Worm (Caenorhabditis elegans): ENCODE measurements around the gene F13H10.9.

F13H10.9 gene

DNA sequence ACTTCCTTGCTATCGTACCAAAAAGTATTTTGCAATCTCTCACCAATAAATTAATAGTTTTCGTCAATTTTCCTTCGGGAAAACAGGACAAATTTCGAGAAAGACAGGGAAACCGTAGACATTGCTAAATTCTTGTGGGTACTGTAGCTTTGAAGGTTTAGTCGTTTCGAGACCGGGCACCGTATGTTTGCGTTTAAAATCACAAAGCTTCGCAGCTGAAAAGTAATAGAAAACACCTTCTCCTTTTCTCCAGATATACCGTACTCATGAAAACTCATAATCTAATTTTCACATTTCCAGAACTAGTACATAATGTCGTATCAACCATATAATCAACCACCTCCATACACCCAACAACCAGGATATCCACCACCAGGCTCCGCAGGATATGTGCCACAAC lies 7.3 kb downstream of the F13H10.9 start, which contains the start of gene F13H10.6:
F13H10.6 (plus strand) TSS at position 301 of the 400 bp plus-strand sequence.
- no peak for TF ChIP-seq madf-8 (GFP tag; conservative IDR thresholded peaks at IDR 0.05)
- TF ChIP-seq nhr-179 (tag; optimal IDR thresholded peaks at IDR 0.05) = no peak
- TF ChIP-seq ceh-91 (GFP tag; IDR thresholded peaks at IDR 0.05) = no peak
- no peak for TF ChIP-seq ztf-22 (GFP tag; optimal IDR thresholded peaks at IDR 0.05)
- TF ChIP-seq F37B4.10 (GFP tag; IDR thresholded peaks at IDR 0.05) = no peak
- TF ChIP-seq D2030.7 (GFP tag; IDR thresholded peaks at IDR 0.05) = no peak
- TF ChIP-seq ceh-100 (GFP tag; IDR thresholded peaks at IDR 0.05) = no peak
- TF ChIP-seq unc-62 (GFP tag; optimal IDR thresholded peaks at IDR 0.05) = no peak
- no peak for TF ChIP-seq F49E8.2 (tag; optimal IDR thresholded peaks at IDR 0.05; ENCODE audit: insufficient read depth)
- TF ChIP-seq lsl-1 (GFP tag; optimal IDR thresholded peaks at IDR 0.05) = no peak
- TF ChIP-seq hlh-12 (tag; optimal IDR thresholded peaks at IDR 0.05) = no peak
- TF ChIP-seq egl-18 (GFP tag; IDR thresholded peaks at IDR 0.05) = no peak

ce11 chrIV:11009928-11010327 lies 8.2 kb downstream of the F13H10.9 start:
- TF ChIP-seq snpc-1.1 (tag; optimal IDR thresholded peaks at IDR 0.05; ENCODE audit: insufficient read depth) (no peak), pbrm-1 (GFP tag; IDR thresholded peaks at IDR 0.05) (0 out of 2 replicates have a peak, but pooled peaks have one; percentile 5)

ce11 chrIV:11011920-11012319 lies 10.2 kb downstream of the F13H10.9 start, which contains the start of gene ndx-9:
Gene ndx-9 (minus strand): TSS chrIV:11012020.
- no peak for TF ChIP-seq die-1 (tag; optimal IDR thresholded peaks at IDR 0.05)
- no peak for TF ChIP-seq C17E4.6 (GFP tag; IDR thresholded peaks at IDR 0.05)
- no peak for TF ChIP-seq egrh-3 (GFP tag; IDR thresholded peaks at IDR 0.05)
- TF ChIP-seq hmg-1.2 (GFP tag; IDR thresholded peaks at IDR 0.05) = no peak
- TF ChIP-seq T07F8.4 (tag; optimal IDR thresholded peaks at IDR 0.05) = no peak
- TF ChIP-seq Y56A3A.18 (GFP tag; IDR thresholded peaks at IDR 0.05) = no peak
- no peak for TF ChIP-seq attf-5 (GFP tag; optimal IDR thresholded peaks at IDR 0.05)
- no peak for TF ChIP-seq akir-1 (GFP tag; optimal IDR thresholded peaks at IDR 0.05)
- TF ChIP-seq nhr-179 (tag; optimal IDR thresholded peaks at IDR 0.05) = no peak
- TF ChIP-seq hsf-1 (GFP tag; IDR thresholded peaks at IDR 0.05) = no peak
- TF ChIP-seq lin-40 (tag; optimal IDR thresholded peaks at IDR 0.05) = no peak
- TF ChIP-seq F49E8.2 (tag; optimal IDR thresholded peaks at IDR 0.05; ENCODE audit: insufficient read depth) = no peak
- TF ChIP-seq ztf-26 (tag; optimal IDR thresholded peaks at IDR 0.05) = no peak
- TF ChIP-seq aptf-2 (GFP tag; conservative IDR thresholded peaks at IDR 0.05) = no peak

ce11 chrIV:11015881-11016280 lies 14.2 kb downstream of the F13H10.9 start, which contains the start of gene F13H10.3:
Gene F13H10.3 (minus strand): TSS chrIV:11015953.
- TF ChIP-seq K11D2.4 (GFP tag; IDR thresholded peaks at IDR 0.05) (no peak), mes-4 (tag; optimal IDR thresholded peaks at IDR 0.05) (no peak), F39B2.1 (GFP tag; IDR thresholded peaks at IDR 0.05) (no peak), nhr-120 (GFP tag; IDR thresholded peaks at IDR 0.05) (no peak), B0261.1 (tag; optimal IDR thresholded peaks at IDR 0.05) (no peak), ztf-28 (GFP tag; IDR thresholded peaks at IDR 0.05) (no peak), rcor-1 (GFP tag; IDR thresholded peaks at IDR 0.05) (no peak), hsf-1 (GFP tag; IDR thresholded peaks at IDR 0.05) (no peak), snpc-3.4 (tag; optimal IDR thresholded peaks at IDR 0.05) (peak; percentile 8), F22D6.2 (tag; optimal IDR thresholded peaks at IDR 0.05) (no peak), Y53G8AR.9 (GFP tag; conservative IDR thresholded peaks at IDR 0.05) (no peak), unc-62 (GFP tag; optimal IDR thresholded peaks at IDR 0.05) (no peak), ets-4 (GFP tag; optimal IDR thresholded peaks at IDR 0.05) (no peak), lsy-27 (tag; optimal IDR thresholded peaks at IDR 0.05; ENCODE audit: borderline replicate concordance, insufficient read depth) (no peak), cebp-1 (GFP tag; IDR thresholded peaks at IDR 0.05) (no peak), cebp-1 (tag; optimal IDR thresholded peaks at IDR 0.05) (peak; percentile 50), ama-1 (optimal IDR thresholded peaks at IDR 0.05) (no peak), ama-1 (GFP tag; optimal IDR thresholded peaks at IDR 0.05) (no peak), attf-6 (GFP tag; IDR thresholded peaks at IDR 0.05) (no peak), hmg-1.2 (GFP tag; IDR thresholded peaks at IDR 0.05) (no peak), snpc-4 (GFP tag; optimal IDR thresholded peaks at IDR 0.05) (no peak), snpc-4 (tag; optimal IDR thresholded peaks at IDR 0.05) (no peak), ztf-6 (GFP tag; IDR thresholded peaks at IDR 0.05) (no peak)
